Worm (Caenorhabditis elegans) whole organism, L3 larva: ENCODE measurements around the gene erd-2.2.
A peak's percentile ranks its signal among the peaks of the same experiment; 100 is the strongest.

ENCODE experiments used
- R02D3.7 ChIP-seq: fragments of 150-350 bp; optimal IDR thresholded peaks from 2 replicates; lab custom pipeline; 2014; ENCODE audit warnings: missing biosample characterization, missing genetic modification characterization
- ZK546.5 ChIP-seq: sonication (generic microtip); optimal IDR thresholded peaks from 2 replicates; lab custom pipeline; 2017; ENCODE audit warnings: missing biosample characterization, missing genetic modification characterization
- aly-2 ChIP-seq: fragments of 150-350 bp; optimal IDR thresholded peaks from 2 replicates; lab custom pipeline; 2014; ENCODE audit warnings: missing biosample characterization, missing genetic modification characterization
- ama-1 ChIP-seq: fragments of 150-350 bp; optimal IDR thresholded peaks from 2 replicates; lab custom pipeline; 2018
- ceh-28 ChIP-seq: fragments of 150-350 bp; optimal IDR thresholded peaks from 2 replicates; lab custom pipeline; 2014; ENCODE audit warnings: missing biosample characterization, missing genetic modification reagents, missing genetic modification characterization
- ceh-82 ChIP-seq: fragments of 150-350 bp; optimal IDR thresholded peaks from 2 replicates; lab custom pipeline; 2014; ENCODE audit warnings: missing biosample characterization, missing genetic modification characterization
- ceh-9 ChIP-seq: sonication (generic microtip); optimal IDR thresholded peaks from 2 replicates; lab custom pipeline; 2018; ENCODE audit warnings: missing biosample characterization, missing genetic modification characterization
- daf-12 ChIP-seq: fragments of 150-350 bp; optimal IDR thresholded peaks from 2 replicates; lab custom pipeline; 2014; ENCODE audit warnings: missing biosample characterization, missing genetic modification reagents, missing genetic modification characterization
- egl-27 ChIP-seq: sonication (generic microtip); optimal IDR thresholded peaks from 4 replicates; lab custom pipeline; 2017; ENCODE audit warnings: missing biosample characterization, missing genetic modification reagents, missing genetic modification characterization
- egl-5 ChIP-seq: fragments of 150-350 bp; optimal IDR thresholded peaks from 2 replicates; lab custom pipeline; 2017; ENCODE audit warnings: missing biosample characterization, missing genetic modification reagents, missing genetic modification characterization, inconsistent platforms
- elt-1 ChIP-seq: fragments of 150-350 bp; optimal IDR thresholded peaks from 2 replicates; lab custom pipeline; 2014; ENCODE audit warnings: missing biosample characterization, missing genetic modification characterization
- elt-2 ChIP-seq: sonication (generic microtip); optimal IDR thresholded peaks from 2 replicates; lab custom pipeline; 2016; ENCODE audit warnings: missing genetic modification reagents, mild to moderate bottlenecking, missing genetic modification characterization, missing compliant biosample characterization
- elt-3 ChIP-seq, 3 experiments: fragments of 150-350 bp in 1 of 3; sonication (generic microtip) in 2 of 3; optimal IDR thresholded peaks; 2 replicates in 2 of 3; 4 replicates in 1 of 3; lab custom pipeline; 2014 to 2017; ENCODE audit warnings: missing biosample characterization in 3 of 3, missing genetic modification characterization in 3 of 3
- fkh-10 ChIP-seq: sonication (generic microtip); optimal IDR thresholded peaks from 2 replicates; lab custom pipeline; 2017; ENCODE audit warnings: missing biosample characterization, missing genetic modification reagents, missing genetic modification characterization
- fkh-2 ChIP-seq: fragments of 150-350 bp; optimal IDR thresholded peaks from 2 replicates; lab custom pipeline; 2014; ENCODE audit warnings: missing biosample characterization, missing genetic modification reagents, missing genetic modification characterization
- fos-1 ChIP-seq: fragments of 150-350 bp; optimal IDR thresholded peaks from 2 replicates; lab custom pipeline; 2014; ENCODE audit warnings: missing biosample characterization, missing genetic modification characterization
- hmg-11 ChIP-seq: sonication (generic microtip); optimal IDR thresholded peaks from 2 replicates; lab custom pipeline; 2016; ENCODE audit warnings: missing genetic modification characterization, missing compliant biosample characterization
- jun-1 ChIP-seq: fragments of 150-350 bp; optimal IDR thresholded peaks from 2 replicates; lab custom pipeline; 2014; ENCODE audit warnings: missing biosample characterization, missing genetic modification reagents, missing genetic modification characterization
- lin-15B ChIP-seq: fragments of 150-350 bp; optimal IDR thresholded peaks from 2 replicates; lab custom pipeline; 2014; ENCODE audit warnings: missing biosample characterization, missing genetic modification characterization
- lsy-12 ChIP-seq: sonication (generic microtip); optimal IDR thresholded peaks from 2 replicates; lab custom pipeline; 2016; ENCODE audit warnings: mild to moderate bottlenecking, missing genetic modification characterization, missing compliant biosample characterization
- mdl-1 ChIP-seq: fragments of 150-350 bp; optimal IDR thresholded peaks from 2 replicates; lab custom pipeline; 2014; ENCODE audit warnings: missing biosample characterization, missing genetic modification characterization
- mml-1 ChIP-seq: fragments of 150-350 bp; sonication (generic microtip); optimal IDR thresholded peaks from 3 replicates; lab custom pipeline; 2014; ENCODE audit warnings: missing biosample characterization, missing genetic modification characterization
- nfya-1 ChIP-seq: sonication (generic microtip); optimal IDR thresholded peaks from 2 replicates; lab custom pipeline; 2017; ENCODE audit warnings: missing genetic modification characterization, mild to moderate bottlenecking, missing compliant biosample characterization, antibody characterized with exemption, moderate library complexity; ENCODE audit not compliant: insufficient read depth
- nhr-11 ChIP-seq: fragments of 150-350 bp; optimal IDR thresholded peaks from 2 replicates; lab custom pipeline; 2014; ENCODE audit warnings: missing biosample characterization, missing genetic modification characterization
- nhr-12 ChIP-seq: fragments of 150-350 bp; optimal IDR thresholded peaks from 2 replicates; lab custom pipeline; 2014; ENCODE audit warnings: missing biosample characterization, missing genetic modification characterization
- nhr-23 ChIP-seq: fragments of 150-350 bp; optimal IDR thresholded peaks from 2 replicates; lab custom pipeline; 2014; ENCODE audit warnings: missing biosample characterization, missing genetic modification reagents, missing genetic modification characterization
- nhr-25 ChIP-seq: sonication (generic microtip); optimal IDR thresholded peaks from 2 replicates; lab custom pipeline; 2017; ENCODE audit warnings: missing biosample characterization, missing genetic modification characterization
- nhr-28 ChIP-seq: fragments of 150-350 bp; optimal IDR thresholded peaks from 2 replicates; lab custom pipeline; 2014; ENCODE audit warnings: missing biosample characterization, missing genetic modification characterization
- nhr-43 ChIP-seq: sonication (generic microtip); optimal IDR thresholded peaks from 2 replicates; lab custom pipeline; 2016; ENCODE audit warnings: mild to moderate bottlenecking, missing genetic modification characterization, missing compliant biosample characterization; ENCODE audit not compliant: poor library complexity, severe bottlenecking
- nhr-76 ChIP-seq: fragments of 150-350 bp; sonication (generic microtip); optimal IDR thresholded peaks from 5 replicates; lab custom pipeline; 2014; ENCODE audit warnings: missing biosample characterization, missing genetic modification characterization
- nhr-77 ChIP-seq: fragments of 150-350 bp; optimal IDR thresholded peaks from 2 replicates; lab custom pipeline; 2014; ENCODE audit warnings: missing biosample characterization, missing genetic modification characterization
- pha-4 ChIP-seq: fragments of 150-350 bp; optimal IDR thresholded peaks from 2 replicates; lab custom pipeline; 2014; ENCODE audit warnings: missing biosample characterization, missing genetic modification reagents, missing genetic modification characterization
- pqm-1 ChIP-seq: fragments of 150-350 bp; optimal IDR thresholded peaks from 2 replicates; lab custom pipeline; 2017; ENCODE audit warnings: missing biosample characterization, missing genetic modification characterization, inconsistent platforms
- sea-2 ChIP-seq: fragments of 150-350 bp; sonication (generic microtip); optimal IDR thresholded peaks from 4 replicates; lab custom pipeline; 2014; ENCODE audit warnings: missing biosample characterization, missing genetic modification reagents, missing genetic modification characterization
- skn-1 ChIP-seq: fragments of 150-350 bp; optimal IDR thresholded peaks from 2 replicates; lab custom pipeline; 2014; ENCODE audit warnings: missing biosample characterization, missing genetic modification characterization
- tbx-2 ChIP-seq: sonication (generic microtip); optimal IDR thresholded peaks from 2 replicates; lab custom pipeline; 2016; ENCODE audit warnings: mild to moderate bottlenecking, missing genetic modification characterization, missing compliant biosample characterization
- unc-39 ChIP-seq: sonication (generic microtip); optimal IDR thresholded peaks from 4 replicates; lab custom pipeline; 2017; ENCODE audit warnings: missing biosample characterization, missing genetic modification characterization
- unc-62 ChIP-seq: fragments of 150-350 bp; sonication (generic microtip); optimal IDR thresholded peaks from 4 replicates; lab custom pipeline; 2014; ENCODE audit warnings: missing biosample characterization, missing genetic modification reagents, missing genetic modification characterization
- zag-1 ChIP-seq: fragments of 150-350 bp; optimal IDR thresholded peaks from 2 replicates; lab custom pipeline; 2014; ENCODE audit warnings: missing biosample characterization, missing genetic modification characterization
- ztf-11 ChIP-seq: fragments of 150-350 bp; optimal IDR thresholded peaks from 2 replicates; lab custom pipeline; 2014; ENCODE audit warnings: missing biosample characterization, missing genetic modification characterization
- ztf-4 ChIP-seq: fragments of 150-350 bp; optimal IDR thresholded peaks from 2 replicates; lab custom pipeline; 2014; ENCODE audit warnings: missing biosample characterization, missing genetic modification characterization

The erd-2.2 gene

DNA sequence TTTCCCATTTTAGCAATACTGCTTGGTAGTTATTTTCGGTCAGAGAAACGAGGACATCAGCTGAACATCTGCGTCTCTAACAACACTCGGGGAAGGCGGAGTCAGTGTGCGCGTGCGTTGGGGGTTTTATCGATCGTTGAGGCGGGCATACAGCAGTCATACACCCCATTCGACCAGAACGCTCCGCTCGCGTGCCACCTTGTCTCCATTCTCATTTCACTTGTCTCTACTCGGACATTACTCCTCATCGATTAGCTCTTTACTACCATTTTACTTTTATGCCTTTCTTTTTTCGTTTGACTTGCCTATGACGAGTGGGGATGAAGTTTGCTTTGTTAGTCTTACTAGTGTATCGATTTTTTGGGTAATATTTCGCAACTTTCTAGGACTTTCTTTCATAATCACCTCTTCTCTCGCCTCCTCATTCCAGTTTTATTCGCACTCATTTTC, 33.7 kb downstream of the erd-2.2 start (continued):
- TF ChIP-seq elt-3 (tag; optimal IDR thresholded peaks at IDR 0.05; lab: Kevin White, UChicago) (no peak), sea-2 (GFP tag; lab: Kevin White, UChicago) (peak; percentile 76), ztf-11 (tag; lab: Kevin White, UChicago) (no peak)

DNA sequence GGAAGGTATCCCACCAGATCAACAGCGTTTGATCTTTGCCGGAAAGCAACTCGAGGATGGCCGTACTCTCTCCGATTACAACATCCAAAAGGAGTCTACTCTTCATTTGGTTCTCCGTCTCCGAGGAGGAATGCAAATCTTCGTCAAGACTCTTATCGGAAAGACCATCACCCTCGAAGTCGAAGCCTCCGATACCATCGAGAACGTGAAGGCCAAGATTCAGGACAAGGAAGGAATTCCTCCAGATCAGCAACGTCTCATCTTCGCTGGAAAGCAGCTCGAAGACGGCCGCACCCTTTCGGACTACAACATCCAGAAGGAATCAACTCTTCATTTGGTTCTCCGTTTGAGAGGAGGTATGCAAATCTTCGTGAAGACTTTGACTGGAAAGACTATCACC, 35.3 kb downstream of the erd-2.2 start:
- TF ChIP-seq lin-15B (no peak), fkh-2 (tag; lab: Kevin White, UChicago) (no peak), egl-5 (tag; lab: Kevin White, UChicago) (no peak), ama-1 (lab: Kevin White, UChicago) (peak; percentile 90), egl-27 (tag; lab: Kevin White, UChicago) (no peak), nhr-76 (tag; lab: Kevin White, UChicago) (no peak), aly-2 (tag; lab: Kevin White, UChicago) (no peak), nfya-1 (tag; lab: Kevin White, UChicago) (no peak)

DNA sequence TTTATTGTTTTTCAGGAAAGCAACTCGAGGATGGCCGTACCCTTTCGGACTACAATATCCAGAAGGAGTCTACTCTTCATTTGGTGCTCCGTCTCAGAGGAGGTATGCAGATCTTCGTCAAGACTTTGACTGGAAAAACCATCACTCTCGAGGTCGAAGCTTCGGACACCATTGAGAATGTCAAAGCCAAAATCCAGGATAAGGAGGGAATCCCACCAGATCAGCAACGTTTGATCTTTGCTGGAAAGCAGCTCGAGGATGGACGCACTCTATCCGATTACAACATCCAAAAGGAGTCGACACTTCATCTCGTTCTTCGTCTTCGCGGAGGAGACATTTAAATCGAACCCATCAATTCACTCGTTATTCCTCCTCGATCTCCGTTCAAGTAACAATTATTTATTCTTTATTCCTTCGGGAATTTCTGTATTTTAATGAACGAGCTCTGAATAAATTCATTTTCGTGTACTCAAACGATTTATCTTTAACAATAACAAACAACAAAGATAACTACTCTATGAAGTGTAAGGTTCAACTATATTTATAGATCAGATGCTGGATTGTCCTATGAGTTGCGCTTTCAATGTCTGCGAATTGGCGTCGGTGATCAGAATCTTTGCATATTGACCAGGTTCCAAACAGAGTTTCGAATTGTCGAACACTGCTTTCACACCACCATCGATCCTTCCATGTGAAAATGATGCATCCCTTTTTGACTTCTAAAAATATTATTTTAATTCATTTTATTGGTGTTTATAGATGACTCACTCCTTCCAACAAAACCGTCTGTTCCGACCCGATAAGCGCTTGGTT, 36.7 kb downstream of the erd-2.2 start:
- TF ChIP-seq mml-1 (tag; lab: Kevin White, UChicago) (no peak), pqm-1 (tag; lab: Kevin White, UChicago) (no peak), nhr-23 (peak; percentile 75), skn-1 (no peak), nfya-1 (tag; lab: Kevin White, UChicago) (peak; percentile 45), lsy-12 (tag; lab: Kevin White, UChicago) (peak; percentile 73), ZK546.5 (tag; lab: Kevin White, UChicago) (no peak), tbx-2 (tag; lab: Kevin White, UChicago) (peak; percentile 70), lin-15B (no peak), pha-4 (tag; lab: Kevin White, UChicago) (peak; percentile 23), mdl-1 (no peak), egl-5 (tag; lab: Kevin White, UChicago) (no peak), R02D3.7 (tag; lab: Kevin White, UChicago) (peak; percentile 34), ama-1 (lab: Kevin White, UChicago) (peak; percentile 98), nhr-77 (tag; lab: Kevin White, UChicago) (no peak), unc-39 (tag; lab: Kevin White, UChicago) (no peak), zag-1 (tag; lab: Kevin White, UChicago) (no peak), egl-27 (tag; lab: Kevin White, UChicago) (no peak), unc-62 (GFP tag; lab: Kevin White, UChicago) (no peak), ztf-4 (tag; lab: Kevin White, UChicago) (peak; percentile 83), ztf-11 (tag; lab: Kevin White, UChicago) (no peak), jun-1 (tag; lab: Kevin White, UChicago) (peak; percentile 57), fkh-10 (GFP tag; lab: Kevin White, UChicago) (no peak), nhr-28 (tag; lab: Kevin White, UChicago) (no peak), elt-2 (peak; percentile 55), ceh-28 (tag; lab: Kevin White, UChicago) (no peak), nhr-25 (peak; percentile 32), fos-1 (tag; lab: Kevin White, UChicago) (no peak), hmg-11 (peak; percentile 16), ceh-9 (tag; lab: Kevin White, UChicago) (no peak), nhr-11 (tag; lab: Kevin White, UChicago) (no peak), daf-12 (tag; lab: Kevin White, UChicago) (no peak), nhr-43 (tag; lab: Kevin White, UChicago) (peak; percentile 92), nhr-12 (no peak), aly-2 (tag; lab: Kevin White, UChicago) (no peak), sea-2 (GFP tag; lab: Kevin White, UChicago) (no peak), ceh-82 (peak; percentile 50), elt-1 (tag; lab: Kevin White, UChicago) (peak; percentile 21)
